Worm (Caenorhabditis elegans): Measurements from ENCODE around the gene lgc-36.

The lgc-36 gene

DNA sequence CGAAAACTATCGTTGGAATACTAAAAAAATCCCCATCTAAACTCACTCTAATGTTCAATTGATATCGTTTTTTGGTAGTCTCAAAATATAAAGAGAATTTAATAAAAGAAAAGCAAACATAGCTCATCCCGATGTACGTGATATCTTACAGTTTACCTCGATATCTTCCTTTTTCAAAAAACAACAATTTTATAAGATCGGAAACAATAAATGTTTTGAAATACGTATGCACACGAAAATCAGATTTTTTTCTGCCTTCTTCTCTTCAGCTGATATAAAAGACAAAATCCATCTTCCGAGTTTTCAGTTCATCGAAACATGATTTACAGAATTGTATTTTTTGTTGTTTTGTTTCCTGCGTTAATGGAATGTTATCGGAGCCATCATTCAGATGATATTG is 12.3 kb upstream of the lgc-36 start, which contains the start of gene clec-222:
clec-222 (plus strand) TSS at position 301 of the 400 bp plus-strand sequence.
- no peak for TF ChIP-seq hmbx-1 (tag; optimal IDR thresholded peaks at IDR 0.05)
- no peak for TF ChIP-seq ama-1 (optimal IDR thresholded peaks at IDR 0.05)
- no peak for TF ChIP-seq hmg-4 (GFP tag; optimal IDR thresholded peaks at IDR 0.05)
- TF ChIP-seq ceh-36 (tag; optimal IDR thresholded peaks at IDR 0.05) = no peak
- no peak for TF ChIP-seq ets-7 (tag; optimal IDR thresholded peaks at IDR 0.05)
- no peak for TF ChIP-seq tbx-11 (GFP tag; IDR thresholded peaks at IDR 0.05)
- TF ChIP-seq scrt-1 (GFP tag; IDR thresholded peaks at IDR 0.05) = no peak
- no peak for TF ChIP-seq ceh-13 (GFP tag; optimal IDR thresholded peaks at IDR 0.05)
- TF ChIP-seq sea-1 (GFP tag; conservative IDR thresholded peaks at IDR 0.05) = no peak
- no peak for TF ChIP-seq F13C5.2 (tag; optimal IDR thresholded peaks at IDR 0.05)
- no peak for TF ChIP-seq aly-1 (tag; optimal IDR thresholded peaks at IDR 0.05)
- TF ChIP-seq flt-1 (GFP tag; IDR thresholded peaks at IDR 0.05) = no peak
- no peak for TF ChIP-seq tbx-37 (GFP tag; conservative IDR thresholded peaks at IDR 0.05)
- no peak for TF ChIP-seq pes-1 (GFP tag; IDR thresholded peaks at IDR 0.05)

- no peak for TF ChIP-seq B0310.2 (tag; optimal IDR thresholded peaks at IDR 0.05)
- TF ChIP-seq F13C5.2 (tag; optimal IDR thresholded peaks at IDR 0.05) = no peak
- TF ChIP-seq tbx-11 (GFP tag; IDR thresholded peaks at IDR 0.05) = no peak
- no peak for TF ChIP-seq hnd-1 (tag; optimal IDR thresholded peaks at IDR 0.05)
- no peak for TF ChIP-seq ceh-13 (GFP tag; optimal IDR thresholded peaks at IDR 0.05)
These were observed 10.0 kb upstream of the lgc-36 start, which contains the start of gene str-115 for ce11 chrV:11268791-11269190. TSS of gene str-115 (plus strand) at chrV:11269091.

DNA sequence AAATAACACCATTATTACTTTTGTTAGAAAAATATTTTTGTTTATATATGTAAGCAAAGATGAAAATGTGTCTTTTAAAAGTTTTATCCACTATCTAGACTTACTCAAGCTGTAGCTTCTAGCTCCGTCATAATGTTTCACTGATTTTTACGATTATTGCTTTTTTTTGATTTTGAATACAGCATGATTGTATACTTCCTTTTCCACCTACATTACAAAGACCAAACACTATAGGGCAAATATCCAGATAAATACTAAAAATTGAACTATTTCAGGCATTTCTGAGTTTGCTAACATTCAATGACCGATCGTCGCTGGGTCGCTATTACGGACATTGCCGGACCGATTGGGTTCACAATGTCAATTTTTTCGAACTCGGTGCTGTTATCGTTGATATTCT is 7.9 kb upstream of the lgc-36 start, which contains the start of gene str-116:
str-116 (plus strand) TSS at position 301 of the 400 bp plus-strand sequence.
- TF ChIP-seq aly-1 (tag; optimal IDR thresholded peaks at IDR 0.05) = no peak
- no peak for TF ChIP-seq B0310.2 (tag; optimal IDR thresholded peaks at IDR 0.05)
- TF ChIP-seq scrt-1 (GFP tag; IDR thresholded peaks at IDR 0.05) = no peak
- no peak for TF ChIP-seq sea-1 (GFP tag; conservative IDR thresholded peaks at IDR 0.05)
- TF ChIP-seq hmbx-1 (tag; optimal IDR thresholded peaks at IDR 0.05) = no peak
- no peak for TF ChIP-seq tbx-37 (GFP tag; conservative IDR thresholded peaks at IDR 0.05)
- TF ChIP-seq tra-4 (tag; optimal IDR thresholded peaks at IDR 0.05) = no peak
- no peak for TF ChIP-seq tbx-11 (GFP tag; IDR thresholded peaks at IDR 0.05)

ce11 chrV:11265482-11265881 is 6.7 kb upstream of the lgc-36 start, which contains the start of gene cln-3.1:
TSS of gene cln-3.1 (minus strand) at chrV:11265652.
- TF ChIP-seq tbx-37 (GFP tag; conservative IDR thresholded peaks at IDR 0.05) (no peak), sea-1 (GFP tag; conservative IDR thresholded peaks at IDR 0.05) (no peak), flt-1 (GFP tag; IDR thresholded peaks at IDR 0.05) (no peak), tra-4 (tag; optimal IDR thresholded peaks at IDR 0.05) (no peak), scrt-1 (GFP tag; IDR thresholded peaks at IDR 0.05) (no peak), ama-1 (optimal IDR thresholded peaks at IDR 0.05) (no peak), hnd-1 (tag; optimal IDR thresholded peaks at IDR 0.05) (no peak), tbx-11 (GFP tag; IDR thresholded peaks at IDR 0.05) (no peak), ceh-13 (GFP tag; optimal IDR thresholded peaks at IDR 0.05) (no peak), aly-1 (tag; optimal IDR thresholded peaks at IDR 0.05) (no peak), pes-1 (GFP tag; IDR thresholded peaks at IDR 0.05) (no peak), hmg-4 (GFP tag; optimal IDR thresholded peaks at IDR 0.05) (no peak), hmbx-1 (tag; optimal IDR thresholded peaks at IDR 0.05) (no peak), ceh-36 (tag; optimal IDR thresholded peaks at IDR 0.05) (no peak), B0310.2 (tag; optimal IDR thresholded peaks at IDR 0.05) (no peak), ets-7 (tag; optimal IDR thresholded peaks at IDR 0.05) (no peak), F13C5.2 (tag; optimal IDR thresholded peaks at IDR 0.05) (no peak)

- TF ChIP-seq sea-1 (GFP tag; conservative IDR thresholded peaks at IDR 0.05) = no peak
- no peak for TF ChIP-seq ets-7 (tag; optimal IDR thresholded peaks at IDR 0.05)
- no peak for TF ChIP-seq flt-1 (GFP tag; IDR thresholded peaks at IDR 0.05)
- TF ChIP-seq aly-1 (tag; optimal IDR thresholded peaks at IDR 0.05) = no peak
- no peak for TF ChIP-seq ama-1 (optimal IDR thresholded peaks at IDR 0.05)
- TF ChIP-seq hmbx-1 (tag; optimal IDR thresholded peaks at IDR 0.05) = no peak
- no peak for TF ChIP-seq ceh-36 (tag; optimal IDR thresholded peaks at IDR 0.05)
- TF ChIP-seq hmg-4 (GFP tag; optimal IDR thresholded peaks at IDR 0.05) = no peak
- no peak for TF ChIP-seq tra-4 (tag; optimal IDR thresholded peaks at IDR 0.05)
- no peak for TF ChIP-seq tbx-37 (GFP tag; conservative IDR thresholded peaks at IDR 0.05)
- no peak for TF ChIP-seq scrt-1 (GFP tag; IDR thresholded peaks at IDR 0.05)
- TF ChIP-seq hnd-1 (tag; optimal IDR thresholded peaks at IDR 0.05) = no peak
- TF ChIP-seq F13C5.2 (tag; optimal IDR thresholded peaks at IDR 0.05) = no peak
- no peak for TF ChIP-seq B0310.2 (tag; optimal IDR thresholded peaks at IDR 0.05)
These were observed 4.2 kb upstream of the lgc-36 start, which contains the start of gene F07B10.4 for ce11 chrV:11263025-11263424. TSS of gene F07B10.4 (minus strand) at chrV:11263125.

- TF ChIP-seq hnd-1 (tag; optimal IDR thresholded peaks at IDR 0.05) (no peak), flt-1 (GFP tag; IDR thresholded peaks at IDR 0.05) (no peak), scrt-1 (GFP tag; IDR thresholded peaks at IDR 0.05) (no peak), tbx-37 (GFP tag; conservative IDR thresholded peaks at IDR 0.05) (no peak), ets-7 (tag; optimal IDR thresholded peaks at IDR 0.05) (no peak), tbx-11 (GFP tag; IDR thresholded peaks at IDR 0.05) (no peak), sea-1 (GFP tag; conservative IDR thresholded peaks at IDR 0.05) (no peak), aly-1 (tag; optimal IDR thresholded peaks at IDR 0.05) (no peak)
These were observed 1.8 kb upstream of the lgc-36 start, which contains the start of gene F07B10.7 for ce11 chrV:11260622-11261021. TSS of gene F07B10.7 (minus strand) at chrV:11260722.

ce11 chrV:11254980-11255379 is 3.8 kb downstream of the lgc-36 start, which contains the start of gene srsx-31:
TSS of gene srsx-31 (minus strand) at chrV:11255080.
- TF ChIP-seq tbx-37 (GFP tag; conservative IDR thresholded peaks at IDR 0.05) (no peak), hmbx-1 (tag; optimal IDR thresholded peaks at IDR 0.05) (no peak), aly-1 (tag; optimal IDR thresholded peaks at IDR 0.05) (no peak)

- TF ChIP-seq tbx-11 (GFP tag; IDR thresholded peaks at IDR 0.05) (no peak), tbx-37 (GFP tag; conservative IDR thresholded peaks at IDR 0.05) (no peak), ets-7 (tag; optimal IDR thresholded peaks at IDR 0.05) (no peak), tra-4 (tag; optimal IDR thresholded peaks at IDR 0.05) (no peak), scrt-1 (GFP tag; IDR thresholded peaks at IDR 0.05) (no peak)
These were observed 6.4 kb downstream of the lgc-36 start, which contains the start of gene srsx-33 for ce11 chrV:11252429-11252828. TSS of gene srsx-33 (minus strand) at chrV:11252529.
